Worm (Caenorhabditis elegans) whole organism, dauer: Measurements from ENCODE around the gene srsx-18.

Experiments
- unc-62 ChIP-seq: sonication (generic microtip); optimal IDR thresholded peaks from 2 replicates; lab custom pipeline; 2017; ENCODE audit warnings: missing biosample characterization, missing genetic modification reagents, missing genetic modification characterization

srsx-18 gene

ce11 chrV:5921761-5922160, 575 bp upstream of the srsx-18 start:
- TF ChIP-seq unc-62 = no peak

- no peak for TF ChIP-seq unc-62
Observed at ce11 chrV:5927347-5927746, 5.0 kb downstream of the srsx-18 start, which contains the start of gene srsx-17. Gene srsx-17, plus strand, starts transcription at chrV:5927647.

ce11 chrV:5928006-5928405, 5.7 kb downstream of the srsx-18 start:
- TF ChIP-seq unc-62 = no peak

DNA sequence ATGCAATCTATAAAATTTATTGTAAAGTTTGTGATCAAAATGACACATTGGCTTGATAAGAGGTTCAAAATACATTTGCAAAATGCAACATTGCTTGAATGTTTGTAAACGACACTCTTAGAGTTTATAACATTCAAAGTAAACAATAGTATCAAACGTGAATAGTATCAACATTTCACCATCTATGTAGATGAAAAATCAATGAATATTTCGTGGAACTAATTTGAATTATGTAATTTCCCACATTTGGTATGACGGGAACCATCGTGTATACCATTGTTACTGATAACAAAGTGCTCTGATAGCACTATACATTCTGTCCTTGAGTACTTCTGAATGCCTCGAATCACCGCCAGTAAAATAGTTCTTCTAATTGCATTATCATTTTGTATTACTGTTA, 8.3 kb downstream of the srsx-18 start, which contains the start of gene galt-1:
Gene galt-1 (plus strand): TSS at position 318 of the 400 bp plus-strand sequence.
- TF ChIP-seq unc-62 = no peak

DNA sequence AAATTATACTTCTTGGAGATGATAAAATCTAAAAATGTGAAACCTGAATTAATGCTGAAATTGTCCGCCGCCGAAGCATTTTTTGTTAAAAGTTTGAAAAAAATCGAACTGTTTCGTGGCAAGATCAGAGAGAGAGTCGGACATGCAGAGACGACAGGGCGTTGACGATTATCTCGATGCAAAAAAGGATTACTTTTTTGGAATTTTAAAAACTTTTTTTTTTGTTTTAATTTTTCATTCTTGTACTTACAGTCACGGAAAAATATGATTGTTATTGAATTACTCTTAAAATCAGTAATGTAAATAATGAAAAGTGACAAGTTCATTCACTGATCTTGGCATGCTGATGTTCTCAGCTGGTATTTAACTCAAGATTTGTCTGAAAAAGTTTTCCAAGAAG, 14.4 kb downstream of the srsx-18 start, which contains the start of the genes M03F8.5 and M03F8.7:
Gene M03F8.5 (minus strand): TSS at position 101 of the 400 bp plus-strand sequence.
Gene M03F8.7 (plus strand): TSS at position 249 of the 400 bp plus-strand sequence.
- TF ChIP-seq unc-62 = no peak

ce11 chrV:5939503-5940072, 17.3 kb downstream of the srsx-18 start, which contains the start of gene syf-3:
Gene syf-3, plus strand, starts transcription at chrV:5940022.
- no peak for TF ChIP-seq unc-62

DNA sequence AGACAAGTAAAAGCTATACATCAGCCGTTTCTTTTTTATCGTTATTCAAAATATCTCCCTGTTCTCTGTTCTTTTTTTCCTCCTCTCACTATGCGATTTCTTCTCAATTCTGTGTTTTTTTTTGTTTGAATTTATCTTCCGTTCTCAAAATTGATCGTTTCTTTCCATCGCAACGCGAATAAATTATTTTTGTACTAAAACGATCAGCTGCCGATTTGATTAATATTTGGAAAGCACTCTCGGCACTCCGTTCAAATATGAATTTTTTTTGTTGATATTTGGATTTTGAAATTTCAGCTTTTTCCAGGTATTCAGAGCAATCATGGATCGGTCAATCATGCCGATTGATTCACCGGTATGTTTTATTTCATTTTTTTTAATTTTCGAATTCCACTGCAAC, 20.8 kb downstream of the srsx-18 start, which contains the start of gene pst-1:
Gene pst-1 (plus strand): TSS at position 301 of the 400 bp plus-strand sequence.
- TF ChIP-seq unc-62 = no peak

DNA sequence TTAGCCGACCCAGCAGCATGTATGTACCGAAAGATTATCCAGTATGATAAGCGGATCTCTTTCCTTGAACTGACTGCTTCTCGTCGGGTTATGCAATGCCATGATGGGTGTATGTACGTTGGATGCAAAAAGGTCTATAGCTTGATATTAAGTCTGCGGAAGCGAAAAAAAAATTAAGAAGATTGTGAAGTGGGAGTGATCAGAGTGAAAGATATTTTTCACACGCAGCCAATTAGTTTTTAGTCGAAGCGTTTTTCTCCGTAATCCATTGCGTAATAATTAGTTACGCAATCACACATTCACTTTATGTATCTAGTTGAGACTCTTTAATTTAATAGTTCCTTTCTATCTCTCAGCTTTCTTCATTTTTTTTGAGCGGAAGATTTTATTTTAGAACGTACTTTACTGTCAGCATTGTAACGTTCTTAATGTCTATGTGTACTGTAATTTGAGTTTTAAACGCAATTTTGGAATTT, 27.4 kb downstream of the srsx-18 start:
- TF ChIP-seq unc-62 = no peak

DNA sequence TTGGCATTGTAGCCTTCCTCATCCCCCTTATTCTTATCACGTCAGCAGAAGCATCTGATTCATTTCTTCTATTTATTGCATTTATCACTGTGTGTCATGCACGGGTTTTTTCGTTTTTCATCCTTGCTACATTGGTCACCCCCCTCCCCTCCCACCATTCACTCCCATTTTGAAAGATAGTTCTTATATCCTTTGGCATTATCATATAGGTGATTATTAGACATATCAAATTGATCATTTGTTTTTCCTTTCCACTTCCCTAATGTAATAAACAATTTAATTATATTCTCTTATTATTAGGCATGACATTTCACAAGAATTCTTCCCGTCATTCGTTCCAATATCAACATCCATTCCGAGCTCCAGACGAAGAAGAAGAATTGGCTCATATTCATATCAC, 28.8 kb downstream of the srsx-18 start, which contains the start of gene M03F8.1:
Gene M03F8.1 (plus strand): TSS at position 301 of the 400 bp plus-strand sequence.
- no peak for TF ChIP-seq unc-62

DNA sequence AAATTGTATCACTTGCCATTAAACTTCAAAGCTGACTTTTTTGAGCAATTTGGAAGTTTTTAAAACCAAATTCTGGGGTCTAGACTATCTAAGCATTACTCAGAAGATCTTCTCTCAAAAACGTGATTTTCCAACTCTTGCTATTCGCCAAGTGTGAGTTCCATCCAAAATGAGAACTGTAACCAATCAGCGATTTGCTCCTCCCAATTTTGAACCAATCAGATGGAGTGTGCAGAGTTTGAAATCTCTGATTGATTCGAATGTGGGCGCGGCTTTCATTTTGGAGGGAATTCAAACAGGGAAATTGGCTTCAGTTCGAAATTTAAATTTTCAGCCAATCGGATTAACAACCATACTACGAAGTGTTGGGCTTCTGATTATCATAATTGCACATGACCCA, 30.8 kb downstream of the srsx-18 start:
- no peak for TF ChIP-seq unc-62

ce11 chrV:5954747-5955146, 32.4 kb downstream of the srsx-18 start, which contains the start of gene M03F8.6:
Gene M03F8.6, minus strand, starts transcription at chrV:5954847.
- TF ChIP-seq unc-62 = no peak

DNA sequence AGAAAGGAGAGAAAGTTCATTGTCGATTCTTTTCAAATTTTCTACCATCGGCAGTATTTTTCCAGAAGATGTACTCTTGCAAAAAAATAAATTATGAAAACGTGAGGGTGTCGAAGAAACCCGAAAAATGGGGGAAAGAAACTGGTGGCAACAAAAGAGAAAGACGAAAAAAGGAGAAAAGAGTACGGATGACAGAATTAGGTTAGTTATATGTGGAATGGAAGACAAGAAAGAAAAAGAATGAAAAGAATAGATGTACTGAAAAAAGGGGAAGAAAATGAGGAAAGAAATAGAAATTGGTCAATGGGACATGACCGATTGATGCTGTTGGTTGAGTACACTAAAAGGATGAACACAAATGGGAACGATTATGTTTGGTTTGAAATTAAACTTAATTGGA, 33.3 kb downstream of the srsx-18 start:
- no peak for TF ChIP-seq unc-62

ce11 chrV:5961516-5961915, 39.2 kb downstream of the srsx-18 start, which contains the start of gene mcp-1:
Gene mcp-1, plus strand, starts transcription at chrV:5961807.
- no peak for TF ChIP-seq unc-62

DNA sequence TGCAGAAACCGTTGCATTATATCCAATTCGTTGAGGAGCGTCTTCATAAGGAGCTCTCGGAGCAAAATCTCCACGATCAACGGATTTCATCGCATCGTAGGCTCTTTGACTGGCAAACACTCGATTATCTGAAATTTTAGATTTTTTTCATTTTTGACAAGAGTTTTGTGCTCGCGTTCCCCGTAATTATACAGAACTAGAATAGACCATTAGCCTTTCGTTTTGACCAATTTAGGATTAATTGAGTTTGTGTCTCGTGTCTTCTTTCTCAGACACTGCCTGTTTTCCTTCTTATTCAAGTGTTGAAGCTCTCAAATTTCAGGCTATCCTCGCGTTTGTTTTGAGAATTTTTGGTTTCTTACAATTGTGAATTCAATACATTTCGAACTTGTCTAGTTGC, 40.8 kb downstream of the srsx-18 start:
- TF ChIP-seq unc-62 = no peak

- no peak for TF ChIP-seq unc-62
Observed at ce11 chrV:5963696-5964095, 41.4 kb downstream of the srsx-18 start, which contains the start of gene pcm-1. Gene pcm-1, minus strand, starts transcription at chrV:5963882.

DNA sequence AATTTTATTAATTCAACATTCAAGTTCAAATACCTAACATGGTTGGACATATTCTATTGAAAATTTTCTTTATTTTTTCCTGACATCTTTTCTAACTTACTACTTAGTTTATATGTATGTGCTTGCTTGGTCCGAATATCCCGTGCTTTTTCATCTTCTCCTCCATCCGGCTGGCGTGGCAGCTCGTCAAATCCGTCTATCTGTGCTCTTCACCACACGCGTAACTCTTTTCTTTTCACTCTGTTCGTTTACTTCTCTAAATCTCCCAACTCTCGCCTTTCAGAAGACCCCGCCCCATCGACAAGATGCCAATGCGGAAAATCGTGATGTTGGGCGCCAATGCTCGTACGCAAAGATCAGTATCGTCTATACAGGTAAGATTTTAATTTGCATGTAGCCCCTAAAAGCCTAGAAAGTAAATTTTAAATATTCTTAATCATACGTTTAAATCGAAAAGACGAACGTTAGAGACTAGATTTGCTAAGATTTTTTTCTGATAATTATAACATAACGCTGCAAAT, 42.4 kb downstream of the srsx-18 start:
- no peak for TF ChIP-seq unc-62

- TF ChIP-seq unc-62 = no peak
Observed at ce11 chrV:5972582-5972981, 50.2 kb downstream of the srsx-18 start.

DNA sequence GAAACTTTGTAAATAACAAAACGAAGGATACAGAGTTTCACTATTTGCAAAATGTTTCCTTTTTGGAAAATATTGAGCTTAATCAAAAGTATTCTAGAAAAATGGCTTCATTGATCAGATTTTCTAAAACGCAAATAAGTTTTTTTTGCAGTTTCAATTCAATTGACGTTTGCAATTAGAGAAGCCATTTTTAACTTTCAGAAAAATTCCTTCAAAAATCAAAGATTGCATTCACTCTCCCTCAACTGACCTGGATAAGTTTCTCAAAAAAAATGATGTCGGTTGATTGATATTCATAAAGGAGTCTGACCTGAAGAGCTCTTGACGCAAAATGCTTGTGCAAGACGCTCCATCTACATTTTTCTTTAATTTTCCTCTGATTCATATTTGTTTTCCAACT, 51.4 kb downstream of the srsx-18 start:
- TF ChIP-seq unc-62 = no peak
